Fruit fly (Drosophila melanogaster) whole organism, embryonic: Measurements from ENCODE around the gene CG11843.

ENCODE experiments used
- Awh ChIP-seq: fragments of 200-800 bp; sonication (Bioruptor generic); IDR thresholded peaks from 2 replicates; pipeline ENCODE4, ENCODE4 v1.3.6; 2022; ENCODE audit warnings: missing biosample characterization, missing genetic modification characterization
- CG10366 ChIP-seq: fragments of 200-800 bp; sonication (Bioruptor generic); IDR thresholded peaks from 2 replicates; pipeline ENCODE4 v1.3.6; 2022; ENCODE audit warnings: missing biosample characterization, missing genetic modification characterization
- CG10543 ChIP-seq: fragments of 200-800 bp; sonication (Bioruptor generic); optimal IDR thresholded peaks from 3 replicates; lab custom pipeline; 2017; ENCODE audit warnings: missing biosample characterization, mild to moderate bottlenecking, missing genetic modification characterization, moderate library complexity
- CG12769 ChIP-seq: fragments of 200-800 bp; sonication (Bioruptor generic); optimal IDR thresholded peaks from 2 replicates; lab custom pipeline; 2019; ENCODE audit warnings: missing biosample characterization, mild to moderate bottlenecking, missing genetic modification characterization, moderate library complexity
- CG14965 ChIP-seq: fragments of 200-800 bp; sonication (Bioruptor generic); optimal IDR thresholded peaks from 2 replicates; lab custom pipeline; 2016; ENCODE audit warnings: missing biosample characterization, missing genetic modification characterization, borderline replicate concordance
- CG15696 ChIP-seq: fragments of 200-800 bp; sonication (Bioruptor generic); optimal IDR thresholded peaks from 2 replicates; lab custom pipeline; 2019; ENCODE audit warnings: missing biosample characterization, mild to moderate bottlenecking, missing genetic modification characterization, moderate library complexity
- CG17385 ChIP-seq: fragments of 200-800 bp; sonication (Bioruptor generic); optimal IDR thresholded peaks from 3 replicates; lab custom pipeline; 2018; ENCODE audit warnings: missing biosample characterization, mild to moderate bottlenecking, missing genetic modification characterization
- CG17568 ChIP-seq: fragments of 200-800 bp; sonication (Bioruptor generic); optimal IDR thresholded peaks from 2 replicates; lab custom pipeline; 2018; ENCODE audit warnings: missing biosample characterization, mild to moderate bottlenecking, missing genetic modification characterization, moderate library complexity
- CG1792 ChIP-seq: fragments of 200-800 bp; sonication (Bioruptor generic); optimal IDR thresholded peaks from 2 replicates; lab custom pipeline; 2016; ENCODE audit warnings: missing biosample characterization, missing genetic modification characterization
- CG1832 ChIP-seq: fragments of 200-800 bp; sonication (Bioruptor generic); optimal IDR thresholded peaks from 2 replicates; lab custom pipeline; 2017; ENCODE audit warnings: missing biosample characterization, mild to moderate bottlenecking, missing genetic modification characterization, inconsistent platforms
- CG18476 ChIP-seq: fragments of 200-800 bp; sonication (Bioruptor generic); optimal IDR thresholded peaks from 2 replicates; lab custom pipeline; 2016; ENCODE audit warnings: missing biosample characterization, mild to moderate bottlenecking, missing genetic modification characterization
- CG2129 ChIP-seq: fragments of 200-800 bp; sonication (Bioruptor generic); IDR thresholded peaks from 2 replicates; pipeline ENCODE4 v1.3.6; 2022; ENCODE audit warnings: missing biosample characterization, missing genetic modification characterization; ENCODE audit not compliant: partially characterized antibody
- CG30431 ChIP-seq: fragments of 200-800 bp; sonication (Bioruptor generic); optimal IDR thresholded peaks from 2 replicates; lab custom pipeline; 2017; ENCODE audit warnings: missing biosample characterization, missing genetic modification characterization
- CG31224 ChIP-seq: fragments of 200-800 bp; sonication (Bioruptor generic); IDR thresholded peaks from 2 replicates; pipeline ENCODE4 v1.3.6; 2022; ENCODE audit warnings: missing biosample characterization, missing genetic modification characterization
- CG33557 ChIP-seq: fragments of 200-800 bp; sonication (Bioruptor generic); optimal IDR thresholded peaks from 2 replicates; lab custom pipeline; 2019; ENCODE audit warnings: missing biosample characterization, mild to moderate bottlenecking, missing genetic modification characterization, moderate library complexity
- CG4282 ChIP-seq: fragments of 200-800 bp; sonication (Bioruptor generic); optimal IDR thresholded peaks from 2 replicates; lab custom pipeline; 2016; ENCODE audit warnings: missing biosample characterization, missing genetic modification characterization
- CG4360 ChIP-seq: fragments of 200-800 bp; sonication (Bioruptor generic); IDR thresholded peaks from 2 replicates; pipeline ENCODE4 v1.3.6; 2022; ENCODE audit warnings: missing biosample characterization, missing genetic modification characterization
- CG7786 ChIP-seq: fragments of 200-800 bp; sonication (Bioruptor generic); optimal IDR thresholded peaks from 2 replicates; lab custom pipeline; 2016; ENCODE audit warnings: missing biosample characterization, missing genetic modification characterization
- CG7987 ChIP-seq: fragments of 200-800 bp; sonication (Bioruptor generic); optimal IDR thresholded peaks from 2 replicates; lab custom pipeline; 2018; ENCODE audit warnings: missing biosample characterization, mild to moderate bottlenecking, missing genetic modification characterization, moderate library complexity
- CG8281 ChIP-seq: fragments of 200-800 bp; sonication (Bioruptor generic); optimal IDR thresholded peaks from 2 replicates; lab custom pipeline; 2018; ENCODE audit warnings: missing biosample characterization, mild to moderate bottlenecking, missing genetic modification characterization, moderate library complexity
- CG9437 ChIP-seq: fragments of 200-800 bp; sonication (Bioruptor generic); optimal IDR thresholded peaks from 2 replicates; lab custom pipeline; 2018; ENCODE audit warnings: missing biosample characterization, mild to moderate bottlenecking, missing genetic modification characterization
- D19B ChIP-seq: fragments of 200-800 bp; sonication (Bioruptor generic); optimal IDR thresholded peaks from 2 replicates; lab custom pipeline; 2017; ENCODE audit warnings: missing biosample characterization, mild to moderate bottlenecking, missing genetic modification characterization
- Dip2 ChIP-seq: fragments of 200-800 bp; sonication (Bioruptor generic); IDR thresholded peaks from 2 replicates; pipeline ENCODE4 v1.3.6; 2022; ENCODE audit warnings: missing biosample characterization, missing genetic modification characterization
- ERR ChIP-seq: fragments of 200-800 bp; sonication (Bioruptor generic); optimal IDR thresholded peaks from 2 replicates; lab custom pipeline; 2016; ENCODE audit warnings: missing biosample characterization, missing genetic modification characterization
- Ets65A ChIP-seq: fragments of 200-800 bp; sonication (Bioruptor generic); peaks from one replicate; lab custom pipeline; 2016; ENCODE audit warnings: missing biosample characterization, missing genetic modification characterization
- HmgD ChIP-seq: fragments of 200-800 bp; sonication (Bioruptor generic); optimal IDR thresholded peaks from 3 replicates; lab custom pipeline; 2016; ENCODE audit warnings: missing biosample characterization, missing genetic modification characterization
- MESR4 ChIP-seq: fragments of 200-800 bp; sonication (Bioruptor generic); optimal IDR thresholded peaks from 2 replicates; lab custom pipeline; 2018; ENCODE audit warnings: missing biosample characterization, mild to moderate bottlenecking, missing genetic modification characterization, moderate library complexity
- NfI ChIP-seq: fragments of 200-800 bp; sonication (Bioruptor generic); optimal IDR thresholded peaks from 3 replicates; lab custom pipeline; 2018; ENCODE audit warnings: missing biosample characterization, mild to moderate bottlenecking, missing genetic modification characterization, moderate library complexity
- Ssrp ChIP-seq: fragments of 200-800 bp; sonication (Bioruptor generic); optimal IDR thresholded peaks from 2 replicates; lab custom pipeline; 2018; ENCODE audit warnings: missing biosample characterization, mild to moderate bottlenecking, missing genetic modification characterization, moderate library complexity
- Tbp ChIP-seq: fragments of >200 bp; optimal IDR thresholded peaks from 2 replicates; lab custom pipeline; 2018; ENCODE audit warnings: missing biosample characterization, missing genetic modification characterization
- Xbp1 ChIP-seq: fragments of 200-800 bp; sonication (Bioruptor generic); optimal IDR thresholded peaks from 3 replicates; lab custom pipeline; 2016; ENCODE audit warnings: missing biosample characterization, mild to moderate bottlenecking, missing genetic modification characterization
- abd-A ChIP-seq: fragments of 200-800 bp; sonication (Bioruptor generic); optimal IDR thresholded peaks from 3 replicates; lab custom pipeline; 2019; ENCODE audit warnings: missing biosample characterization, mild to moderate bottlenecking, missing genetic modification characterization, moderate library complexity
- ato ChIP-seq: fragments of 200-800 bp; sonication (Bioruptor generic); IDR thresholded peaks from 2 replicates; pipeline ENCODE4 v1.3.6; 2022; ENCODE audit warnings: missing biosample characterization, missing genetic modification characterization; ENCODE audit not compliant: partially characterized antibody
- cato ChIP-seq: fragments of 200-800 bp; sonication (Bioruptor generic); optimal IDR thresholded peaks from 2 replicates; lab custom pipeline; 2016; ENCODE audit warnings: missing biosample characterization, missing genetic modification characterization, borderline replicate concordance
- chif ChIP-seq, 2 experiments: fragments of 200-800 bp; sonication (Bioruptor generic); optimal IDR thresholded peaks; 3 replicates each; lab custom pipeline; 2016; ENCODE audit warnings: missing biosample characterization in 2 of 2, missing genetic modification characterization in 2 of 2
- cwo ChIP-seq: fragments of 200-800 bp; sonication (Bioruptor generic); optimal IDR thresholded peaks from 3 replicates; lab custom pipeline; 2017; ENCODE audit warnings: missing biosample characterization, missing genetic modification characterization, mild to moderate bottlenecking, moderate library complexity, missing genetic modification reagents
- dmrt99B ChIP-seq: fragments of 200-800 bp; sonication (Bioruptor generic); optimal IDR thresholded peaks from 2 replicates; lab custom pipeline; 2018; ENCODE audit warnings: missing biosample characterization, mild to moderate bottlenecking, missing genetic modification characterization, moderate library complexity
- jumu ChIP-seq: fragments of 200-800 bp; sonication (Bioruptor generic); optimal IDR thresholded peaks from 3 replicates; lab custom pipeline; 2016; ENCODE audit warnings: missing biosample characterization, missing genetic modification characterization
- lbe ChIP-seq: fragments of 200-800 bp; sonication (Bioruptor generic); optimal IDR thresholded peaks from 2 replicates; lab custom pipeline; 2016; ENCODE audit warnings: missing biosample characterization, mild to moderate bottlenecking, missing genetic modification characterization
- maf-S ChIP-seq: fragments of 200-800 bp; sonication (Bioruptor generic); optimal IDR thresholded peaks from 2 replicates; lab custom pipeline; 2016; ENCODE audit warnings: missing biosample characterization, missing genetic modification characterization
- nerfin-2 ChIP-seq: fragments of 200-800 bp; sonication (Bioruptor generic); IDR thresholded peaks from 2 replicates; pipeline ENCODE4 v1.3.6; 2022; ENCODE audit warnings: missing biosample characterization, missing genetic modification characterization; ENCODE audit not compliant: partially characterized antibody
- nmo ChIP-seq: fragments of 200-800 bp; sonication (Bioruptor generic); optimal IDR thresholded peaks from 2 replicates; lab custom pipeline; 2018; ENCODE audit warnings: missing biosample characterization, mild to moderate bottlenecking, missing genetic modification characterization, moderate library complexity
- pb ChIP-seq: fragments of 200-800 bp; sonication (Bioruptor generic); optimal IDR thresholded peaks from 3 replicates; lab custom pipeline; 2016; ENCODE audit warnings: missing biosample characterization, missing genetic modification characterization
- pum ChIP-seq: fragments of 200-800 bp; sonication (Bioruptor generic); optimal IDR thresholded peaks from 2 replicates; lab custom pipeline; 2016; ENCODE audit warnings: missing biosample characterization, missing genetic modification characterization
- ranshi ChIP-seq: fragments of 200-800 bp; sonication (Bioruptor generic); IDR thresholded peaks from 2 replicates; pipeline ENCODE4 v1.3.6; 2022; ENCODE audit warnings: missing biosample characterization, missing genetic modification characterization
- salm ChIP-seq: fragments of 200-800 bp; sonication (Bioruptor generic); optimal IDR thresholded peaks from 2 replicates; lab custom pipeline; 2018; ENCODE audit warnings: missing biosample characterization, mild to moderate bottlenecking, missing genetic modification characterization
- stc ChIP-seq: fragments of 200-800 bp; sonication (Bioruptor generic); IDR thresholded peaks from 2 replicates; pipeline ENCODE4 v1.3.6; 2022; ENCODE audit warnings: missing biosample characterization, missing genetic modification characterization
- sug ChIP-seq: fragments of 200-800 bp; optimal IDR thresholded peaks from 2 replicates; lab custom pipeline; 2019; ENCODE audit warnings: missing biosample characterization, mild to moderate bottlenecking, missing genetic modification characterization, moderate library complexity
- zen ChIP-seq: fragments of 200-800 bp; sonication (Bioruptor generic); optimal IDR thresholded peaks from 3 replicates; lab custom pipeline; 2018; ENCODE audit warnings: missing biosample characterization, mild to moderate bottlenecking, missing genetic modification characterization, moderate library complexity

CG11843 gene

DNA sequence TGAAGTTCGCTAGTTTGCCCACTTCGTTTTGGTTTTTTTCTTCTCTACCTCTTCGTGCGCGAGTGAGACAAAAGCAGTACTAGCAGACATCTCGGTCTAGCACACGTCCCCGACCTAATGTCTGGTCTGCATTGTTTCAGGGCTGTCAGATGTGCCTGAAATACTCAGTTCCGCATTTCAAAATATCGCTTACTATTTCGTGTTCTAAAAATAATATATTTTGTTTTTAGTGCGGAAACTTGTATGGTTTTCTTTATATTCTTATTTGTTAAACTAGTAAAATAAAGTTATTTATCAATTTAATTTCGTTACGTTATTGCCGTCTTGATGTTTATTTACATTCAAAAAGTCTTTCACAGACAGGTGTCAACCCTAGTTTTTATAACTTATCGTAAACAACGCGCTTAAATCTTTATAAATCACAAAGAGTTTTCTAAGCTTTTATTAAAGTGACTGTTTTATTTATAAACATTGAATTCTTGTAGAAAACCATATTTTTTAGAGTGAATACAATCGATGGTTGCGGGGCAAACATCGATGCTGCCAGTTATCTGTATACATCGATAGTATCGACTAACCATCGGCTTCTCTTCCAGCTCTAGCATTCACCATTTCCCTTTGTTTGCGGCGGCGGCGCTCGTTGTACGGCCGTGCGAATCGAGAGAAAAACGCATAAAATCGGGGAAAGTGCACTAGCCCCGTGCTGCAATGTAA lies 9.2 kb downstream of the CG11843 start (continued):
- TF ChIP-seq CG33557 = peak; percentile 52
- no peak for TF ChIP-seq Awh (GFP tag; lab: Robert Waterston, UW)
- TF ChIP-seq CG18476 = peak; percentile 73
- peak; percentile 38 for TF ChIP-seq zen (tag; lab: Kevin White, UChicago)
- peak; percentile 16 for TF ChIP-seq CG7786
- TF ChIP-seq Dip2 = no peak
- peak; percentile 54 for TF ChIP-seq HmgD (GFP tag; lab: Kevin White, UChicago)
- TF ChIP-seq CG4282 (GFP tag; lab: Kevin White, UChicago) = peak; percentile 23
- no peak for TF ChIP-seq ato
- peak; percentile 40 for TF ChIP-seq lbe (GFP tag; lab: Kevin White, UChicago)
- TF ChIP-seq Ets65A = peak; percentile 97
- peak; percentile 13 for TF ChIP-seq CG30431
- no peak for TF ChIP-seq nerfin-2 (GFP tag; lab: Robert Waterston, UW)
- TF ChIP-seq pb (GFP tag; lab: Kevin White, UChicago) = no peak
- TF ChIP-seq CG9437 (GFP tag; lab: Kevin White, UChicago) = peak; percentile 81
- peak; percentile 74 for TF ChIP-seq CG17385 (GFP tag; lab: Kevin White, UChicago)
- peak; percentile 80 for TF ChIP-seq Ssrp (tag; lab: Kevin White, UChicago)
- TF ChIP-seq ranshi (GFP tag; lab: Robert Waterston, UW) = no peak
- peak; percentile 57 for TF ChIP-seq maf-S (GFP tag; lab: Kevin White, UChicago)
- peak; percentile 88 for TF ChIP-seq CG10543 (GFP tag; lab: Kevin White, UChicago)
- peak; percentile 44 for TF ChIP-seq CG8281
- no peak for TF ChIP-seq CG31224 (GFP tag; lab: Robert Waterston, UW)
- peak; percentile 70 for TF ChIP-seq sug (tag; lab: Kevin White, UChicago)
- TF ChIP-seq cwo (GFP tag; lab: Kevin White, UChicago) = peak; percentile 65
- peak; percentile 50 for TF ChIP-seq Xbp1 (GFP tag; lab: Kevin White, UChicago)
- no peak for TF ChIP-seq salm (tag; lab: Kevin White, UChicago)
- peak; percentile 2 for TF ChIP-seq jumu (GFP tag; lab: Kevin White, UChicago)
- no peak for TF ChIP-seq CG4360 (GFP tag; lab: Robert Waterston, UW)
- TF ChIP-seq chif (GFP tag; optimal IDR thresholded peaks at IDR 0.05; lab: Kevin White, UChicago) = peak; percentile 46 to 47
- peak; percentile 77 for TF ChIP-seq MESR4
- peak; percentile 87 for TF ChIP-seq CG1832
- peak; percentile 22 for TF ChIP-seq CG17568 (GFP tag; lab: Kevin White, UChicago)
- TF ChIP-seq CG1792 (GFP tag; lab: Kevin White, UChicago) = peak; percentile 25
- TF ChIP-seq nmo = peak; percentile 75
- no peak for TF ChIP-seq Tbp (GFP tag; lab: Kevin White, UChicago)
- no peak for TF ChIP-seq CG10366 (GFP tag; lab: Robert Waterston, UW)
- no peak for TF ChIP-seq CG14965 (GFP tag; lab: Kevin White, UChicago)
- TF ChIP-seq CG15696 (tag; lab: Kevin White, UChicago) = peak; percentile 77
- peak; percentile 70 for TF ChIP-seq D19B (GFP tag; lab: Kevin White, UChicago)
- peak; percentile 74 for TF ChIP-seq dmrt99B (tag; lab: Kevin White, UChicago)
- TF ChIP-seq CG7987 (GFP tag; lab: Kevin White, UChicago) = peak; percentile 33
- no peak for TF ChIP-seq abd-A
- no peak for TF ChIP-seq CG2129 (GFP tag; lab: Robert Waterston, UW)
- peak; percentile 61 for TF ChIP-seq CG12769 (tag; lab: Kevin White, UChicago)
- TF ChIP-seq pum (GFP tag; lab: Kevin White, UChicago) = no peak
- peak; percentile 49 for TF ChIP-seq ERR (GFP tag; lab: Kevin White, UChicago)
- TF ChIP-seq stc (GFP tag; lab: Robert Waterston, UW) = no peak
- TF ChIP-seq cato = no peak
- TF ChIP-seq NfI = peak; percentile 78
